Worm (Caenorhabditis elegans) whole organism, dauer: ENCODE results near the gene F22B5.4.

Source experiments
- unc-62 ChIP-seq: sonication (generic microtip); optimal IDR thresholded peaks from 2 replicates; lab custom pipeline; 2017; ENCODE audit warnings: missing biosample characterization, missing genetic modification reagents, missing genetic modification characterization

The F22B5.4 gene

DNA sequence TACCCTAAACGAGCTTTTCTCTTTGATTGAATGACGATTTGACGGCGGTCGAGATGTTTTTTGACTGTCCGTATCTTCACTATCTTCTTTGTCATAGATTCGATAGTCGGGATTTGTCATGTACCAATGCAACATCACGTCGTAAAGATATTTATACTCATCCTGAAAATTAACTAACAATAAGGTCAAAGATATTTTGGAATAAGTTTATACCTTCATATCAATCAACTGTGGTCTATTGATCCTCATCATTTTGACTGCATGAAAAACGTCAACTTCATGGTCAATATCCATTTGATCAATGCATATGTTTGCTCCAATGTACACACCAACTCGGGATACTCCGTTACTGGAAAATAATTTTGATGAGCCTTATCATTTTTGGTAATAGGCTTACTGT, 38.6 kb downstream of the F22B5.4 start:
- no peak for TF ChIP-seq unc-62 (GFP tag; lab: Kevin White, UChicago)

DNA sequence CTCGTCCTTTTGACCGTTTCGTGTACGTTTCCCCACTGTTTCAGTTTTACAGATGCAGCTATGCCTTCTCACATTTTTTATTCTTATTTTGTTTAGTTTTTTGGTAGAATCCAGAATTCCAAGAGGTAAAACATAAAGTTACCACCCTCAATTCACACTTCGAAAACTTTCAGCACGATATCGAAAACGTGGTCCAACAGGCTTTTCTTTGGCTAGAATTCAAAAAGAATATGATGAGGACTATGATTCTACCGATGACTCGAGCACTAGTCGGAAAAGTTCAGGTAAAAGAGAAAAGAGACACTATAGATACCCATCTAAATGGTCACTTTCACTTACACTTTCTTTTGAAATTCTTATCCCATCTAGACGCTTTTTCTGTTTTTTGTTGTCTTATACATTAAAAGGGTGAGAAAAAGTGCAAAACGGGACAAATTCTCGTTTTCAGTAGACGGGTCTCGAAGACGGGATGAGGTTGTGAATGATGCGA, 44.8 kb downstream of the F22B5.4 start, which contains the start of gene M05D6.9:
TSS of gene M05D6.9 (plus strand) at position 51 of the 490 bp plus-strand sequence.
- TF ChIP-seq unc-62 (GFP tag; lab: Kevin White, UChicago) = no peak

ce11 chrII:8496184-8496583, 46.7 kb downstream of the F22B5.4 start:
- no peak for TF ChIP-seq unc-62 (GFP tag; lab: Kevin White, UChicago)

- TF ChIP-seq unc-62 (GFP tag; lab: Kevin White, UChicago) = no peak
Measured at ce11 chrII:8498173-8498572, 48.7 kb downstream of the F22B5.4 start.

DNA sequence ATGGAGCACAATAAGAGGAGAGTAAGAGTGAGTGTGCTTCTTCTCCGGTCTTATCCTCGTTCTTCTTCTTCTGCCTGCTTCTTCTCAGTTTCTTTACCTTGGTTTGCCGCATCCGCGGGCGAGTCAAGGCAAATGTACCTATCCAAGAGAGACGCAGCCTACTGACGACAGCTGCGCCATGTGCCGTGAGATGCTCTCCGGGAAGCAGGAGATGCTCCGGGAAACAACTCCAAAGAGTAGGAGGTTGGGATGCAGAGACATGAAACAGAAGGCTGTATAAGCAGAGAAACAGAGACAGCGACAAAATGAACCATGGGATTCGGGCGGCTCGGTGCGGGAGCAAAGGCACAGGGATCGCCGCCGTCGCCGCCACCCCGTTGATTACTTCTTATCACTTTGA, 49.5 kb downstream of the F22B5.4 start:
- no peak for TF ChIP-seq unc-62 (GFP tag; lab: Kevin White, UChicago)
